Fruit fly (Drosophila melanogaster) whole organism, embryonic: ENCODE results near the gene retm.

Source experiments
- Antp ChIP-seq: fragments of 200-800 bp; sonication (Bioruptor generic); optimal IDR thresholded peaks from 3 replicates; lab custom pipeline; 2016; ENCODE audit warnings: missing biosample characterization, missing genetic modification characterization
- BEAF-32 ChIP-seq: fragments of 200-800 bp; sonication (Bioruptor generic); optimal IDR thresholded peaks from 3 replicates; lab custom pipeline; 2017; ENCODE audit warnings: missing biosample characterization, missing genetic modification characterization, mild to moderate bottlenecking, moderate library complexity, missing genetic modification reagents
- Bgb ChIP-seq: fragments of 200-800 bp; sonication (Bioruptor generic); IDR thresholded peaks from 2 replicates; pipeline ENCODE4 v1.3.6; 2022; ENCODE audit warnings: missing biosample characterization, missing genetic modification characterization; ENCODE audit not compliant: partially characterized antibody
- CG10321 ChIP-seq: fragments of 200-800 bp; sonication (Bioruptor generic); IDR thresholded peaks from 2 replicates; pipeline ENCODE4 v1.3.6; 2022; ENCODE audit warnings: missing biosample characterization, missing genetic modification characterization
- CG10543 ChIP-seq: fragments of 200-800 bp; sonication (Bioruptor generic); optimal IDR thresholded peaks from 3 replicates; lab custom pipeline; 2017; ENCODE audit warnings: missing biosample characterization, mild to moderate bottlenecking, missing genetic modification characterization, moderate library complexity
- CG11247 ChIP-seq: fragments of 200-800 bp; sonication (Bioruptor generic); IDR thresholded peaks from 2 replicates; pipeline ENCODE4 v1.3.6; 2022; ENCODE audit warnings: missing biosample characterization, missing genetic modification characterization
- CG11504 ChIP-seq: fragments of 200-800 bp; sonication (Bioruptor generic); optimal IDR thresholded peaks from 3 replicates; lab custom pipeline; 2019; ENCODE audit warnings: missing biosample characterization, mild to moderate bottlenecking, missing genetic modification characterization, moderate library complexity
- CG12219 ChIP-seq: fragments of 200-800 bp; sonication (Bioruptor generic); optimal IDR thresholded peaks from 3 replicates; lab custom pipeline; 2018; ENCODE audit warnings: missing biosample characterization, mild to moderate bottlenecking, missing genetic modification characterization
- CG14860 ChIP-seq: fragments of 200-800 bp; sonication (Bioruptor generic); IDR thresholded peaks from 3 replicates; pipeline ENCODE4 v1.3.6; 2022; ENCODE audit warnings: missing biosample characterization, missing genetic modification characterization; ENCODE audit not compliant: partially characterized antibody
- CG1603 ChIP-seq: fragments of 200-800 bp; sonication (Bioruptor generic); optimal IDR thresholded peaks from 2 replicates; lab custom pipeline; 2019; ENCODE audit warnings: missing biosample characterization, mild to moderate bottlenecking, missing genetic modification characterization, moderate library complexity
- CG17568 ChIP-seq: fragments of 200-800 bp; sonication (Bioruptor generic); optimal IDR thresholded peaks from 2 replicates; lab custom pipeline; 2018; ENCODE audit warnings: missing biosample characterization, mild to moderate bottlenecking, missing genetic modification characterization, moderate library complexity
- CG17802 ChIP-seq: fragments of 200-800 bp; sonication (Bioruptor generic); optimal IDR thresholded peaks from 2 replicates; lab custom pipeline; 2018; ENCODE audit warnings: missing biosample characterization, mild to moderate bottlenecking, missing genetic modification characterization, moderate library complexity
- CG3163 ChIP-seq: fragments of 200-800 bp; sonication (Bioruptor generic); optimal IDR thresholded peaks from 3 replicates; lab custom pipeline; 2016; ENCODE audit warnings: missing biosample characterization, missing genetic modification characterization
- CG4404 ChIP-seq: fragments of 200-800 bp; sonication (Bioruptor generic); IDR thresholded peaks from 2 replicates; pipeline ENCODE4 v1.3.6; 2022; ENCODE audit warnings: missing biosample characterization, missing genetic modification characterization
- CG4617 ChIP-seq: fragments of 200-800 bp; sonication (Bioruptor generic); optimal IDR thresholded peaks from 3 replicates; lab custom pipeline; 2016; ENCODE audit warnings: missing biosample characterization, missing genetic modification characterization, borderline replicate concordance
- CG4820 ChIP-seq: fragments of 200-800 bp; sonication (Bioruptor generic); optimal IDR thresholded peaks from 3 replicates; lab custom pipeline; 2016; ENCODE audit warnings: missing biosample characterization, missing genetic modification characterization
- CG6791 ChIP-seq: fragments of 200-800 bp; sonication (Bioruptor generic); IDR thresholded peaks from 3 replicates; pipeline ENCODE4 v1.3.6; 2022; ENCODE audit warnings: missing biosample characterization, missing genetic modification characterization; ENCODE audit not compliant: partially characterized antibody
- CG7556 ChIP-seq: fragments of 200-800 bp; sonication (Bioruptor generic); optimal IDR thresholded peaks from 2 replicates; lab custom pipeline; 2017; ENCODE audit warnings: missing biosample characterization, mild to moderate bottlenecking, missing genetic modification characterization
- CG8478 ChIP-seq: fragments of >200 bp; optimal IDR thresholded peaks from 2 replicates; lab custom pipeline; 2018
- CG8924 ChIP-seq: fragments of 200-800 bp; optimal IDR thresholded peaks from 3 replicates; lab custom pipeline; 2019; ENCODE audit warnings: missing biosample characterization, mild to moderate bottlenecking, missing genetic modification characterization, moderate library complexity
- CG9727 ChIP-seq: fragments of 200-800 bp; sonication (Bioruptor generic); optimal IDR thresholded peaks from 3 replicates; lab custom pipeline; 2017; ENCODE audit warnings: missing biosample characterization, mild to moderate bottlenecking, missing genetic modification characterization
- Deaf1 ChIP-seq: fragments of 200-800 bp; optimal IDR thresholded peaks from 3 replicates; lab custom pipeline; 2019; ENCODE audit warnings: missing biosample characterization, mild to moderate bottlenecking, missing genetic modification characterization, moderate library complexity
- Dek ChIP-seq: fragments of 200-800 bp; sonication (Bioruptor generic); optimal IDR thresholded peaks from 3 replicates; lab custom pipeline; 2019; ENCODE audit warnings: missing biosample characterization, mild to moderate bottlenecking, missing genetic modification characterization, moderate library complexity
- Jarid2 ChIP-seq: fragments of 200-800 bp; sonication (Bioruptor generic); optimal IDR thresholded peaks from 3 replicates; lab custom pipeline; 2017; ENCODE audit warnings: mild to moderate bottlenecking, missing biosample characterization, missing genetic modification reagents, missing genetic modification characterization
- Max ChIP-seq: fragments of 200-800 bp; sonication (Bioruptor generic); optimal IDR thresholded peaks from 2 replicates; lab custom pipeline; 2016; ENCODE audit warnings: missing biosample characterization, mild to moderate bottlenecking, missing genetic modification characterization
- NK7.1 ChIP-seq: fragments of 200-800 bp; sonication (Bioruptor generic); optimal IDR thresholded peaks from 3 replicates; lab custom pipeline; 2016; ENCODE audit warnings: missing biosample characterization, missing genetic modification characterization
- Nf-YA ChIP-seq: fragments of 200-800 bp; sonication (Bioruptor generic); IDR thresholded peaks from 2 replicates; pipeline ENCODE4 v1.3.6; 2022; ENCODE audit warnings: missing biosample characterization, missing genetic modification characterization
- Sry-β ChIP-seq: fragments of 200-800 bp; sonication (Bioruptor generic); optimal IDR thresholded peaks from 2 replicates; lab custom pipeline; 2018; ENCODE audit warnings: missing biosample characterization, mild to moderate bottlenecking, missing genetic modification characterization, moderate library complexity
- Ssrp ChIP-seq: fragments of 200-800 bp; sonication (Bioruptor generic); optimal IDR thresholded peaks from 2 replicates; lab custom pipeline; 2018; ENCODE audit warnings: missing biosample characterization, mild to moderate bottlenecking, missing genetic modification characterization, moderate library complexity
- Trl ChIP-seq, 3 experiments: fragments of >200 bp in 2 of 3; fragments of 200-800 bp in 1 of 3; sonication (Bioruptor generic) in 1 of 3; optimal IDR thresholded peaks; 2 replicates in 1 of 3; 3 replicates in 2 of 3; lab custom pipeline; 2016 to 2017; ENCODE audit warnings: missing biosample characterization in 1 of 3, missing genetic modification characterization in 1 of 3
- Xbp1 ChIP-seq: fragments of 200-800 bp; sonication (Bioruptor generic); optimal IDR thresholded peaks from 3 replicates; lab custom pipeline; 2016; ENCODE audit warnings: missing biosample characterization, mild to moderate bottlenecking, missing genetic modification characterization
- ac ChIP-seq: fragments of 200-800 bp; sonication (Bioruptor generic); optimal IDR thresholded peaks from 3 replicates; lab custom pipeline; 2017; ENCODE audit warnings: missing biosample characterization, mild to moderate bottlenecking, missing genetic modification characterization
- al ChIP-seq: fragments of 200-800 bp; sonication (Bioruptor generic); IDR thresholded peaks from 2 replicates; pipeline ENCODE4 v1.3.6; 2022; ENCODE audit warnings: missing biosample characterization, missing genetic modification characterization
- ash1 ChIP-seq: fragments of 200-800 bp; sonication (Bioruptor generic); optimal IDR thresholded peaks from 2 replicates; lab custom pipeline; 2018; ENCODE audit warnings: missing biosample characterization, mild to moderate bottlenecking, missing genetic modification characterization
- bcd ChIP-seq: fragments of 200-800 bp; sonication (Bioruptor generic); optimal IDR thresholded peaks from 2 replicates; lab custom pipeline; 2017; ENCODE audit warnings: missing biosample characterization, mild to moderate bottlenecking, missing genetic modification characterization
- cas ChIP-seq: fragments of 200-800 bp; sonication (Bioruptor generic); IDR thresholded peaks from 2 replicates; pipeline ENCODE4 v1.3.6; 2022; ENCODE audit warnings: missing biosample characterization, missing genetic modification characterization
- cg ChIP-seq: fragments of 200-800 bp; sonication (Bioruptor generic); optimal IDR thresholded peaks from 3 replicates; lab custom pipeline; 2019; ENCODE audit warnings: missing biosample characterization, mild to moderate bottlenecking, missing genetic modification characterization, moderate library complexity
- chn ChIP-seq: fragments of 200-800 bp; sonication (Bioruptor generic); optimal IDR thresholded peaks from 2 replicates; lab custom pipeline; 2016; ENCODE audit warnings: missing biosample characterization, missing genetic modification characterization
- croc ChIP-seq: fragments of 200-800 bp; sonication (Bioruptor generic); conservative IDR thresholded peaks from 3 replicates; pipeline ENCODE4 v1.3.6; 2022; ENCODE audit warnings: missing biosample characterization, missing genetic modification characterization
- ewg ChIP-seq: fragments of 200-800 bp; sonication (Bioruptor generic); optimal IDR thresholded peaks from 3 replicates; lab custom pipeline; 2017; ENCODE audit warnings: mild to moderate bottlenecking, missing biosample characterization, missing genetic modification reagents, missing genetic modification characterization
- fd3F ChIP-seq: fragments of 200-800 bp; sonication (Bioruptor generic); optimal IDR thresholded peaks from 2 replicates; lab custom pipeline; 2018; ENCODE audit warnings: missing biosample characterization, mild to moderate bottlenecking, missing genetic modification characterization, moderate library complexity
- ken ChIP-seq: fragments of 200-800 bp; sonication (Bioruptor generic); IDR thresholded peaks from 3 replicates; pipeline ENCODE4 v1.3.6; 2022; ENCODE audit warnings: missing biosample characterization, missing genetic modification characterization
- pfk ChIP-seq: fragments of 200-800 bp; sonication (Bioruptor generic); optimal IDR thresholded peaks from 2 replicates; lab custom pipeline; 2018; ENCODE audit warnings: missing biosample characterization, mild to moderate bottlenecking, missing genetic modification characterization, moderate library complexity
- ro ChIP-seq: fragments of 200-800 bp; sonication (Bioruptor generic); IDR thresholded peaks from 2 replicates; pipeline ENCODE4 v1.3.6; 2022; ENCODE audit warnings: missing biosample characterization, missing genetic modification characterization
- sens-2 ChIP-seq: fragments of 200-800 bp; sonication (Bioruptor generic); IDR thresholded peaks from 2 replicates; pipeline ENCODE4 v1.3.6; 2022; ENCODE audit warnings: missing biosample characterization, missing genetic modification characterization
- stc ChIP-seq: fragments of 200-800 bp; sonication (Bioruptor generic); IDR thresholded peaks from 2 replicates; pipeline ENCODE4 v1.3.6; 2022; ENCODE audit warnings: missing biosample characterization, missing genetic modification characterization
- vvl ChIP-seq: fragments of 200-800 bp; sonication (Bioruptor generic); IDR thresholded peaks from 2 replicates; pipeline ENCODE4 v1.3.6; 2022; ENCODE audit warnings: missing biosample characterization, missing genetic modification characterization
- zen ChIP-seq: fragments of 200-800 bp; sonication (Bioruptor generic); optimal IDR thresholded peaks from 3 replicates; lab custom pipeline; 2018; ENCODE audit warnings: missing biosample characterization, mild to moderate bottlenecking, missing genetic modification characterization, moderate library complexity

The retm gene

dm6 chr2L:6473076-6474037 is 17.6 kb upstream of the retm start, which contains the start of gene mmy (continued):
- TF ChIP-seq ash1 (no peak), NK7.1 (GFP tag; lab: Kevin White, UChicago) (no peak), Deaf1 (tag; lab: Kevin White, UChicago) (peak; percentile 24), Nf-YA (no peak), CG6791 (GFP tag; lab: Robert Waterston, UW) (no peak), al (GFP tag; lab: Robert Waterston, UW) (no peak; the same call in 1 of the 2 replicates), Ssrp (tag; lab: Kevin White, UChicago) (peak; percentile 61), CG4404 (GFP tag; lab: Robert Waterston, UW) (no peak), Sry-β (GFP tag; lab: Kevin White, UChicago) (peak; percentile 38), CG4617 (GFP tag; lab: Kevin White, UChicago) (peak; percentile 85), cas (no peak), CG3163 (GFP tag; lab: Kevin White, UChicago) (peak; percentile 39), CG9727 (no peak), CG12219 (peak; percentile 20), Antp (GFP tag; lab: Kevin White, UChicago) (peak; percentile 57), Max (GFP tag; lab: Kevin White, UChicago) (no peak), sens-2 (GFP tag; lab: Robert Waterston, UW) (0 out of 2 replicates have a peak, but pooled peaks have one; percentile 14), CG11247 (no peak), bcd (peak; percentile 61), ac (GFP tag; lab: Kevin White, UChicago) (no peak), stc (GFP tag; lab: Robert Waterston, UW) (peak; percentile 63), Bgb (GFP tag; lab: Robert Waterston, UW) (peak; percentile 56), CG8478 (no peak), CG10543 (GFP tag; lab: Kevin White, UChicago) (peak; percentile 94), CG17568 (GFP tag; lab: Kevin White, UChicago) (no peak), CG8924 (peak; percentile 62), fd3F (GFP tag; lab: Kevin White, UChicago) (no peak), CG11504 (tag; lab: Kevin White, UChicago) (peak; percentile 78), cg (peak; percentile 98), ken (GFP tag; lab: Robert Waterston, UW) (no peak), ewg (GFP tag; lab: Kevin White, UChicago) (peak; percentile 21), CG17802 (tag; lab: Kevin White, UChicago) (no peak), CG4820 (GFP tag; lab: Kevin White, UChicago) (no peak), Xbp1 (peak; percentile 18), pfk (no peak), ro (GFP tag; lab: Robert Waterston, UW) (no peak), CG1603 (tag; lab: Kevin White, UChicago) (peak; percentile 63), CG14860 (peak; percentile 41; the same call in 2 of the 3 replicates), Trl (optimal IDR thresholded peaks at IDR 0.05; lab: Kevin White, UChicago) (no peak), Trl (GFP tag; optimal IDR thresholded peaks at IDR 0.05; lab: Kevin White, UChicago) (peak; percentile 13), croc (GFP tag; lab: Robert Waterston, UW) (no peak), chn (no peak), CG10321 (GFP tag; lab: Robert Waterston, UW) (no peak), Dek (tag; lab: Kevin White, UChicago) (peak; percentile 56), CG7556 (GFP tag; lab: Kevin White, UChicago) (peak; percentile 58), zen (tag; lab: Kevin White, UChicago) (no peak), vvl (peak; percentile 37), BEAF-32 (peak; percentile 43), Jarid2 (peak; percentile 71)
